Worm (Caenorhabditis elegans) whole organism, young adult: ENCODE results near the gene F26G1.5.

ENCODE experiments used
- B0336.3 ChIP-seq: fragments of 200-800 bp; sonication (Bioruptor generic); IDR thresholded peaks from 2 replicates; pipeline ENCODE4 v1.3.6; 2022; ENCODE audit warnings: missing genetic modification characterization, missing compliant biosample characterization
- T26A5.8 ChIP-seq: sonication (generic microtip); optimal IDR thresholded peaks from 2 replicates; lab custom pipeline; 2016; ENCODE audit warnings: missing genetic modification characterization, missing compliant biosample characterization
- akir-1 ChIP-seq: fragments of 200-800 bp; sonication (Bioruptor generic); optimal IDR thresholded peaks from 2 replicates; lab custom pipeline; 2018; ENCODE audit warnings: mild to moderate bottlenecking, missing genetic modification characterization, moderate library complexity, missing compliant biosample characterization
- athp-1 ChIP-seq: sonication (generic microtip); optimal IDR thresholded peaks from 2 replicates; lab custom pipeline; 2017; ENCODE audit warnings: mild to moderate bottlenecking, missing genetic modification characterization, missing compliant biosample characterization
- rec-8 ChIP-seq, 2 experiments: sonication (generic microtip); optimal IDR thresholded peaks; 2 replicates each; lab custom pipeline; 2016; ENCODE audit warnings: mild to moderate bottlenecking in 2 of 2, missing genetic modification characterization in 2 of 2, missing genetic modification reagents in 2 of 2, missing genotype in 2 of 2, missing biosample characterization in 1 of 2, missing compliant biosample characterization in 1 of 2, moderate library complexity in 1 of 2
- somi-1 ChIP-seq: fragments of 200-800 bp; sonication (Bioruptor generic); optimal IDR thresholded peaks from 2 replicates; lab custom pipeline; 2018; ENCODE audit warnings: mild to moderate bottlenecking, missing genetic modification characterization, missing compliant biosample characterization
- unc-62 ChIP-seq: fragments of 150-350 bp; optimal IDR thresholded peaks from 2 replicates; lab custom pipeline; 2014; ENCODE audit warnings: missing biosample characterization, missing genetic modification reagents, missing genetic modification characterization

DNA sequence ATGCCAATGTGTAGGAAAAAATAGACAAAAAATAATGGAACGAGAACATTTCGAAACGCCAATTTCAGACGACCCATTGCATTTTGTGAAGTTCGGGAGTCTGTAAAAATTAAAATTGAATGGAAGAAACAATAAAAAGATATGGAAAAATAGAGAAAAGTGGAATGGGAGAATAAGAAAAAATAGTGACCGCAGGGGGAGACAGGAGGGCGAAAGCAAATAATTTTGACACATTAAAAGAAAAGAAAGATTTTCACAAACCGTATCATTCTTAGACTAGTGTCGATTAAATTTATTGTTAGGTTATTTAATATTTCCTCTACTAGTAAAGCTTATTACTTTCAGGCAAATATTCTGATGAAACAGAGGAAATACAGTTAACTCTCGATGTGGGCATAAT, 37.3 kb downstream of the F26G1.5 start, which contains the start of gene F41C3.11:
- TF ChIP-seq rec-8 (tag; optimal IDR thresholded peaks at IDR 0.05; lab: Kevin White, UChicago) (no peak), akir-1 (GFP tag; lab: Kevin White, UChicago) (no peak), athp-1 (tag; lab: Kevin White, UChicago) (no peak), T26A5.8 (tag; lab: Kevin White, UChicago) (no peak), somi-1 (no peak), unc-62 (GFP tag; lab: Kevin White, UChicago) (no peak), B0336.3 (GFP tag; lab: Robert Waterston, UW) (no peak)
